Fruit fly (Drosophila melanogaster): ENCODE results near the gene Arp5.

- TF ChIP-seq CG4496 (GFP tag; IDR thresholded peaks at IDR 0.05) (no peak), CG8159 (tag; optimal IDR thresholded peaks at IDR 0.05) (no peak), rn (GFP tag; IDR thresholded peaks at IDR 0.05) (no peak), D1 (tag; optimal IDR thresholded peaks at IDR 0.05) (no peak), EcR (GFP tag; optimal IDR thresholded peaks at IDR 0.05) (no peak), CG9948 (tag; optimal IDR thresholded peaks at IDR 0.05) (no peak), gl (tag; optimal IDR thresholded peaks at IDR 0.05) (no peak), CG10348 (GFP tag; IDR thresholded peaks at IDR 0.05) (no peak), fd96Ca (GFP tag; IDR thresholded peaks at IDR 0.05) (no peak), CG13204 (GFP tag; optimal IDR thresholded peaks at IDR 0.05) (no peak), CG32121 (GFP tag; IDR thresholded peaks at IDR 0.05) (peak; percentile 23; the same call in 1 of the 2 replicates), CG17806 (tag; optimal IDR thresholded peaks at IDR 0.05) (no peak), CG8301 (tag; optimal IDR thresholded peaks at IDR 0.05) (no peak), Pif1B (GFP tag; optimal IDR thresholded peaks at IDR 0.05) (no peak)
These were observed 2.1 kb upstream of the Arp5 start, which contains the start of gene cdm for dm6 chr3R:18183244-18183643.

Measured in whole organism, pupa.